Worm (Caenorhabditis elegans) whole organism, L3 larva: ENCODE data around the gene mca-2.

Source experiments
- R02D3.7 ChIP-seq: fragments of 150-350 bp; optimal IDR thresholded peaks from 2 replicates; lab custom pipeline; 2014; ENCODE audit warnings: missing biosample characterization, missing genetic modification characterization
- ZK546.5 ChIP-seq: sonication (generic microtip); optimal IDR thresholded peaks from 2 replicates; lab custom pipeline; 2017; ENCODE audit warnings: missing biosample characterization, missing genetic modification characterization
- ceh-16 ChIP-seq: sonication (generic microtip); optimal IDR thresholded peaks from 2 replicates; lab custom pipeline; 2017; ENCODE audit warnings: missing biosample characterization, missing genetic modification characterization
- ceh-28 ChIP-seq: fragments of 150-350 bp; optimal IDR thresholded peaks from 2 replicates; lab custom pipeline; 2014; ENCODE audit warnings: missing biosample characterization, missing genetic modification reagents, missing genetic modification characterization
- ceh-82 ChIP-seq: fragments of 150-350 bp; optimal IDR thresholded peaks from 2 replicates; lab custom pipeline; 2014; ENCODE audit warnings: missing biosample characterization, missing genetic modification characterization
- elt-1 ChIP-seq: fragments of 150-350 bp; optimal IDR thresholded peaks from 2 replicates; lab custom pipeline; 2014; ENCODE audit warnings: missing biosample characterization, missing genetic modification characterization
- elt-2 ChIP-seq: sonication (generic microtip); optimal IDR thresholded peaks from 2 replicates; lab custom pipeline; 2016; ENCODE audit warnings: missing genetic modification reagents, mild to moderate bottlenecking, missing genetic modification characterization, missing compliant biosample characterization
- elt-3 ChIP-seq, 3 experiments: fragments of 150-350 bp in 1 of 3; sonication (generic microtip) in 2 of 3; optimal IDR thresholded peaks; 2 replicates in 2 of 3; 4 replicates in 1 of 3; lab custom pipeline; 2014 to 2017; ENCODE audit warnings: missing biosample characterization in 3 of 3, missing genetic modification characterization in 3 of 3
- eor-1 ChIP-seq, 2 experiments: fragments of 150-350 bp; optimal IDR thresholded peaks; 2 replicates each; lab custom pipeline; 2014 to 2018; ENCODE audit warnings: missing biosample characterization in 2 of 2, missing genetic modification characterization in 2 of 2
- fkh-2 ChIP-seq: fragments of 150-350 bp; optimal IDR thresholded peaks from 2 replicates; lab custom pipeline; 2014; ENCODE audit warnings: missing biosample characterization, missing genetic modification reagents, missing genetic modification characterization
- hmg-11 ChIP-seq: sonication (generic microtip); optimal IDR thresholded peaks from 2 replicates; lab custom pipeline; 2016; ENCODE audit warnings: missing genetic modification characterization, missing compliant biosample characterization
- jun-1 ChIP-seq: fragments of 150-350 bp; optimal IDR thresholded peaks from 2 replicates; lab custom pipeline; 2014; ENCODE audit warnings: missing biosample characterization, missing genetic modification reagents, missing genetic modification characterization
- lin-15B ChIP-seq: fragments of 150-350 bp; optimal IDR thresholded peaks from 2 replicates; lab custom pipeline; 2014; ENCODE audit warnings: missing biosample characterization, missing genetic modification characterization
- lin-39 ChIP-seq: fragments of 150-350 bp; optimal IDR thresholded peaks from 2 replicates; lab custom pipeline; 2018; ENCODE audit warnings: missing biosample characterization, missing genetic modification reagents, missing genetic modification characterization
- lsy-12 ChIP-seq: sonication (generic microtip); optimal IDR thresholded peaks from 2 replicates; lab custom pipeline; 2016; ENCODE audit warnings: mild to moderate bottlenecking, missing genetic modification characterization, missing compliant biosample characterization
- mdl-1 ChIP-seq: fragments of 150-350 bp; optimal IDR thresholded peaks from 2 replicates; lab custom pipeline; 2014; ENCODE audit warnings: missing biosample characterization, missing genetic modification characterization
- nfya-1 ChIP-seq: sonication (generic microtip); optimal IDR thresholded peaks from 2 replicates; lab custom pipeline; 2017; ENCODE audit warnings: missing genetic modification characterization, mild to moderate bottlenecking, missing compliant biosample characterization, antibody characterized with exemption, moderate library complexity; ENCODE audit not compliant: insufficient read depth
- nhr-11 ChIP-seq: fragments of 150-350 bp; optimal IDR thresholded peaks from 2 replicates; lab custom pipeline; 2014; ENCODE audit warnings: missing biosample characterization, missing genetic modification characterization
- nhr-12 ChIP-seq: fragments of 150-350 bp; optimal IDR thresholded peaks from 2 replicates; lab custom pipeline; 2014; ENCODE audit warnings: missing biosample characterization, missing genetic modification characterization
- nhr-23 ChIP-seq: fragments of 150-350 bp; optimal IDR thresholded peaks from 2 replicates; lab custom pipeline; 2014; ENCODE audit warnings: missing biosample characterization, missing genetic modification reagents, missing genetic modification characterization
- nhr-25 ChIP-seq: sonication (generic microtip); optimal IDR thresholded peaks from 2 replicates; lab custom pipeline; 2017; ENCODE audit warnings: missing biosample characterization, missing genetic modification characterization
- nhr-43 ChIP-seq: sonication (generic microtip); optimal IDR thresholded peaks from 2 replicates; lab custom pipeline; 2016; ENCODE audit warnings: mild to moderate bottlenecking, missing genetic modification characterization, missing compliant biosample characterization; ENCODE audit not compliant: poor library complexity, severe bottlenecking
- nhr-67 ChIP-seq: fragments of 150-350 bp; optimal IDR thresholded peaks from 2 replicates; lab custom pipeline; 2014; ENCODE audit warnings: missing biosample characterization, missing genetic modification characterization
- nhr-76 ChIP-seq: fragments of 150-350 bp; sonication (generic microtip); optimal IDR thresholded peaks from 5 replicates; lab custom pipeline; 2014; ENCODE audit warnings: missing biosample characterization, missing genetic modification characterization
- pqm-1 ChIP-seq: fragments of 150-350 bp; optimal IDR thresholded peaks from 2 replicates; lab custom pipeline; 2017; ENCODE audit warnings: missing biosample characterization, missing genetic modification characterization, inconsistent platforms
- sea-2 ChIP-seq: fragments of 150-350 bp; sonication (generic microtip); optimal IDR thresholded peaks from 4 replicates; lab custom pipeline; 2014; ENCODE audit warnings: missing biosample characterization, missing genetic modification reagents, missing genetic modification characterization
- skn-1 ChIP-seq: fragments of 150-350 bp; optimal IDR thresholded peaks from 2 replicates; lab custom pipeline; 2014; ENCODE audit warnings: missing biosample characterization, missing genetic modification characterization
- unc-39 ChIP-seq: sonication (generic microtip); optimal IDR thresholded peaks from 4 replicates; lab custom pipeline; 2017; ENCODE audit warnings: missing biosample characterization, missing genetic modification characterization
- unc-62 ChIP-seq: fragments of 150-350 bp; sonication (generic microtip); optimal IDR thresholded peaks from 4 replicates; lab custom pipeline; 2014; ENCODE audit warnings: missing biosample characterization, missing genetic modification reagents, missing genetic modification characterization
- zag-1 ChIP-seq: fragments of 150-350 bp; optimal IDR thresholded peaks from 2 replicates; lab custom pipeline; 2014; ENCODE audit warnings: missing biosample characterization, missing genetic modification characterization
- ztf-11 ChIP-seq: fragments of 150-350 bp; optimal IDR thresholded peaks from 2 replicates; lab custom pipeline; 2014; ENCODE audit warnings: missing biosample characterization, missing genetic modification characterization

mca-2 gene

ce11 chrIV:2080340-2080739 lies 3.5 kb upstream of the mca-2 start:
- TF ChIP-seq zag-1 = no peak
- no peak for TF ChIP-seq lsy-12
- TF ChIP-seq eor-1 (tag; optimal IDR thresholded peaks at IDR 0.05; lab: Kevin White, UChicago) = no peak
- TF ChIP-seq jun-1 (tag; lab: Kevin White, UChicago) = no peak
- TF ChIP-seq unc-62 (GFP tag; lab: Kevin White, UChicago) = no peak
- TF ChIP-seq sea-2 (GFP tag; lab: Kevin White, UChicago) = no peak
- TF ChIP-seq, all 47 proteins: peak for 0

ce11 chrIV:2083146-2083545 lies 688 bp upstream of the mca-2 start:
- peak; percentile 15 for TF ChIP-seq nhr-43
- TF ChIP-seq nhr-23 = peak; percentile 5
- TF ChIP-seq lin-39 (tag; lab: Kevin White, UChicago) = no peak
- TF ChIP-seq unc-62 (GFP tag; lab: Kevin White, UChicago) = no peak
- TF ChIP-seq hmg-11 (tag; lab: Kevin White, UChicago) = peak; percentile 20
- TF ChIP-seq nhr-76 = no peak
- TF ChIP-seq lin-15B (tag; lab: Kevin White, UChicago) = no peak
- TF ChIP-seq ztf-11 (tag; lab: Kevin White, UChicago) = no peak
- no peak for TF ChIP-seq unc-39
- peak; percentile 66 for TF ChIP-seq nhr-25
- no peak for TF ChIP-seq ceh-28 (tag; lab: Kevin White, UChicago)
- TF ChIP-seq elt-3 (tag; optimal IDR thresholded peaks at IDR 0.05; lab: Kevin White, UChicago) = peak in 1 of 3 experiments; percentile 16
- TF ChIP-seq nhr-12 (tag; lab: Kevin White, UChicago) = no peak
- no peak for TF ChIP-seq mdl-1 (tag; lab: Kevin White, UChicago)

- no peak for TF ChIP-seq ceh-28 (tag; lab: Kevin White, UChicago)
Observed at ce11 chrIV:2099771-2100170, 15.9 kb downstream of the mca-2 start, which contains the start of gene C23H5.11. Gene C23H5.11 (minus strand): TSS chrIV:2099871.

- TF ChIP-seq ZK546.5 (tag; lab: Kevin White, UChicago) = no peak
- no peak for TF ChIP-seq ceh-82 (tag; lab: Kevin White, UChicago)
- no peak for TF ChIP-seq elt-2
- TF ChIP-seq R02D3.7 (tag; lab: Kevin White, UChicago) = no peak
- TF ChIP-seq ceh-16 (tag; lab: Kevin White, UChicago) = no peak
- TF ChIP-seq nhr-11 (tag; lab: Kevin White, UChicago) = no peak
- no peak for TF ChIP-seq lin-39 (tag; lab: Kevin White, UChicago)
- TF ChIP-seq pqm-1 = no peak
- no peak for TF ChIP-seq nfya-1 (tag; lab: Kevin White, UChicago)
- no peak for TF ChIP-seq nhr-67 (tag; lab: Kevin White, UChicago)
- TF ChIP-seq jun-1 (tag; lab: Kevin White, UChicago) = no peak
- TF ChIP-seq nhr-43 = no peak
- TF ChIP-seq eor-1 (tag; optimal IDR thresholded peaks at IDR 0.05; lab: Kevin White, UChicago) = no peak
- TF ChIP-seq nhr-25 = no peak
- no peak for TF ChIP-seq unc-62 (GFP tag; lab: Kevin White, UChicago)
- no peak for TF ChIP-seq nhr-76
Observed at ce11 chrIV:2102793-2103192, 19.0 kb downstream of the mca-2 start, which contains the start of gene C23H5.15. Gene C23H5.15 (minus strand): TSS chrIV:2102893.

- TF ChIP-seq elt-1 = no peak
- TF ChIP-seq nhr-12 (tag; lab: Kevin White, UChicago) = no peak
- no peak for TF ChIP-seq fkh-2 (tag; lab: Kevin White, UChicago)
- TF ChIP-seq nhr-23 = no peak
- TF ChIP-seq nhr-43 = no peak
Observed at ce11 chrIV:2106708-2107107, 22.9 kb downstream of the mca-2 start.

- TF ChIP-seq ceh-28 (tag; lab: Kevin White, UChicago) = no peak
- TF ChIP-seq elt-1 = no peak
- no peak for TF ChIP-seq zag-1
- peak; percentile 52 for TF ChIP-seq elt-2
- TF ChIP-seq skn-1 = no peak
Observed at ce11 chrIV:2111300-2111874, 27.6 kb downstream of the mca-2 start, which contains the start of gene che-6. Gene che-6 (minus strand): TSS chrIV:2111408.
